Fruit fly (Drosophila melanogaster) whole organism, wandering third instar larva: ENCODE data around the gene plh.

Source experiments
- br ChIP-seq: fragments of 200-800 bp; sonication (Bioruptor generic); optimal IDR thresholded peaks from 2 replicates; lab custom pipeline; 2016; ENCODE audit warnings: missing biosample characterization, missing genetic modification characterization
- sv ChIP-seq: fragments of 200-800 bp; sonication (Bioruptor generic); optimal IDR thresholded peaks from 3 replicates; lab custom pipeline; 2016; ENCODE audit warnings: missing biosample characterization, missing genetic modification characterization

- TF ChIP-seq br (GFP tag; lab: Kevin White, UChicago) (peak; percentile 31), sv (GFP tag; lab: Kevin White, UChicago) (no peak)
Measured at dm6 chr3R:4996529-4996975, 14.3 kb downstream of the plh start.
